Fruit fly (Drosophila melanogaster) whole organism, pupa: Measurements from ENCODE around the gene Cdc7.
A peak's percentile ranks its signal among the peaks of the same experiment; 100 is the strongest.

Experiments used
- CG10348 ChIP-seq: fragments of 200-800 bp; sonication (Bioruptor generic); IDR thresholded peaks from 2 replicates; pipeline ENCODE4 v1.3.6; 2022; ENCODE audit warnings: missing biosample characterization, missing genetic modification characterization
- CG12605 ChIP-seq: fragments of 200-800 bp; sonication (Bioruptor generic); IDR thresholded peaks from 2 replicates; pipeline ENCODE4 v1.3.6; 2022; ENCODE audit warnings: missing biosample characterization, missing genetic modification characterization
- CG13204 ChIP-seq: fragments of 200-800 bp; sonication (Bioruptor generic); optimal IDR thresholded peaks from 2 replicates; lab custom pipeline; 2018; ENCODE audit warnings: missing biosample characterization, mild to moderate bottlenecking, missing genetic modification characterization, moderate library complexity
- CG14655 ChIP-seq: fragments of 200-800 bp; sonication (Bioruptor generic); optimal IDR thresholded peaks from 3 replicates; lab custom pipeline; 2017; ENCODE audit warnings: mild to moderate bottlenecking, missing biosample characterization, missing genetic modification reagents, missing genetic modification characterization
- CG15710 ChIP-seq: fragments of 200-800 bp; sonication (Bioruptor generic); optimal IDR thresholded peaks from 2 replicates; lab custom pipeline; 2018; ENCODE audit warnings: missing biosample characterization, mild to moderate bottlenecking, missing genetic modification characterization, moderate library complexity
- CG17806 ChIP-seq: fragments of 200-800 bp; sonication (Bioruptor generic); optimal IDR thresholded peaks from 2 replicates; lab custom pipeline; 2018; ENCODE audit warnings: missing biosample characterization, mild to moderate bottlenecking, missing genetic modification characterization, moderate library complexity
- CG32121 ChIP-seq: fragments of 200-800 bp; sonication (Bioruptor generic); IDR thresholded peaks from 2 replicates; pipeline ENCODE4 v1.3.6; 2022; ENCODE audit warnings: missing biosample characterization, missing genetic modification characterization
- CG34367 ChIP-seq: fragments of 200-800 bp; sonication (Bioruptor generic); optimal IDR thresholded peaks from 2 replicates; lab custom pipeline; 2018; ENCODE audit warnings: missing biosample characterization, mild to moderate bottlenecking, missing genetic modification characterization
- CG4496 ChIP-seq: fragments of 200-800 bp; sonication (Bioruptor generic); IDR thresholded peaks from 3 replicates; pipeline ENCODE4 v1.3.6; 2022; ENCODE audit warnings: missing biosample characterization, missing genetic modification characterization
- CG8159 ChIP-seq: fragments of 200-800 bp; sonication (Bioruptor generic); optimal IDR thresholded peaks from 3 replicates; lab custom pipeline; 2018; ENCODE audit warnings: missing biosample characterization, mild to moderate bottlenecking, missing genetic modification characterization, moderate library complexity
- CG8301 ChIP-seq: fragments of 200-800 bp; sonication (Bioruptor generic); optimal IDR thresholded peaks from 2 replicates; lab custom pipeline; 2018; ENCODE audit warnings: missing biosample characterization, mild to moderate bottlenecking, missing genetic modification characterization
- CG9948 ChIP-seq: fragments of 200-800 bp; sonication (Bioruptor generic); optimal IDR thresholded peaks from 2 replicates; lab custom pipeline; 2018; ENCODE audit warnings: missing biosample characterization, mild to moderate bottlenecking, missing genetic modification characterization, moderate library complexity
- D1 ChIP-seq: fragments of 200-800 bp; sonication (Bioruptor generic); optimal IDR thresholded peaks from 2 replicates; lab custom pipeline; 2018; ENCODE audit warnings: missing biosample characterization, mild to moderate bottlenecking, missing genetic modification characterization, moderate library complexity
- EcR ChIP-seq: fragments of 200-800 bp; sonication (Bioruptor generic); optimal IDR thresholded peaks from 3 replicates; lab custom pipeline; 2019; ENCODE audit warnings: missing biosample characterization, missing genetic modification characterization, mild to moderate bottlenecking, moderate library complexity, missing genetic modification reagents
- Ets98B ChIP-seq: fragments of 200-800 bp; sonication (Bioruptor generic); IDR thresholded peaks from 2 replicates; pipeline ENCODE4 v1.3.6; 2022; ENCODE audit warnings: missing biosample characterization, missing genetic modification characterization
- Pif1A ChIP-seq: fragments of 200-800 bp; sonication (Bioruptor generic); optimal IDR thresholded peaks from 3 replicates; lab custom pipeline; 2016; ENCODE audit warnings: missing biosample characterization, missing genetic modification characterization
- Pif1B ChIP-seq: fragments of 200-800 bp; sonication (Bioruptor generic); optimal IDR thresholded peaks from 3 replicates; lab custom pipeline; 2016; ENCODE audit warnings: missing biosample characterization, missing genetic modification characterization
- Snoo ChIP-seq: fragments of 200-800 bp; sonication (Bioruptor generic); optimal IDR thresholded peaks from 3 replicates; lab custom pipeline; 2017; ENCODE audit warnings: missing biosample characterization, mild to moderate bottlenecking, missing genetic modification characterization, inconsistent platforms
- fd96Ca ChIP-seq: fragments of 200-800 bp; sonication (Bioruptor generic); IDR thresholded peaks from 3 replicates; pipeline ENCODE4 v1.3.6; 2022; ENCODE audit warnings: missing biosample characterization, missing genetic modification characterization
- gl ChIP-seq: fragments of 200-800 bp; sonication (Bioruptor generic); optimal IDR thresholded peaks from 2 replicates; lab custom pipeline; 2018; ENCODE audit warnings: missing biosample characterization, mild to moderate bottlenecking, missing genetic modification characterization
- rn ChIP-seq: fragments of 200-800 bp; sonication (Bioruptor generic); IDR thresholded peaks from 2 replicates; pipeline ENCODE4 v1.3.6; 2022; ENCODE audit warnings: missing biosample characterization, missing genetic modification characterization

The Cdc7 gene

dm6 chrX:6700990-6701530 is 46.7 kb downstream of the Cdc7 start:
- TF ChIP-seq CG17806 (tag; lab: Kevin White, UChicago) (no peak), CG32121 (GFP tag; lab: Robert Waterston, UW) (no peak), CG10348 (no peak), CG8301 (tag; lab: Kevin White, UChicago) (no peak), CG34367 (tag; lab: Kevin White, UChicago) (no peak), CG15710 (tag; lab: Kevin White, UChicago) (no peak), CG8159 (tag; lab: Kevin White, UChicago) (no peak), fd96Ca (GFP tag; lab: Robert Waterston, UW) (no peak), CG4496 (GFP tag; lab: Robert Waterston, UW) (no peak), gl (tag; lab: Kevin White, UChicago) (no peak), CG14655 (GFP tag; lab: Kevin White, UChicago) (no peak), rn (GFP tag; lab: Robert Waterston, UW) (no peak), CG13204 (GFP tag; lab: Kevin White, UChicago) (no peak), CG9948 (tag; lab: Kevin White, UChicago) (no peak), EcR (no peak), D1 (tag; lab: Kevin White, UChicago) (no peak), Pif1A (GFP tag; lab: Kevin White, UChicago) (no peak)

- TF ChIP-seq CG15710 (tag; lab: Kevin White, UChicago) (peak; percentile 78), CG10348 (0 out of 2 replicates have a peak, but pooled peaks have one; percentile 45), Ets98B (GFP tag; lab: Robert Waterston, UW) (peak; percentile 78), CG34367 (tag; lab: Kevin White, UChicago) (peak; percentile 74), CG8159 (tag; lab: Kevin White, UChicago) (peak; percentile 83), fd96Ca (GFP tag; lab: Robert Waterston, UW) (peak; percentile 66; the same call in 2 of the 3 replicates), CG17806 (tag; lab: Kevin White, UChicago) (peak; percentile 74), CG4496 (GFP tag; lab: Robert Waterston, UW) (peak; percentile 88), D1 (tag; lab: Kevin White, UChicago) (peak; percentile 43), CG8301 (tag; lab: Kevin White, UChicago) (peak; percentile 80), CG32121 (GFP tag; lab: Robert Waterston, UW) (peak; percentile 83), rn (GFP tag; lab: Robert Waterston, UW) (peak; percentile 51), Pif1A (GFP tag; lab: Kevin White, UChicago) (peak; percentile 74), Pif1B (GFP tag; lab: Kevin White, UChicago) (peak; percentile 67), CG13204 (GFP tag; lab: Kevin White, UChicago) (peak; percentile 54), CG14655 (GFP tag; lab: Kevin White, UChicago) (peak; percentile 82), EcR (no peak), gl (tag; lab: Kevin White, UChicago) (peak; percentile 33), Snoo (tag; lab: Kevin White, UChicago) (peak; percentile 9), CG12605 (GFP tag; lab: Robert Waterston, UW) (peak; percentile 53; the same call in 1 of the 2 replicates), CG9948 (tag; lab: Kevin White, UChicago) (peak; percentile 74)
Observed at dm6 chrX:6702028-6702433, 47.7 kb downstream of the Cdc7 start.

- peak; percentile 32; the same call in 1 of the 2 replicates for TF ChIP-seq CG12605 (GFP tag; lab: Robert Waterston, UW)
- peak; percentile 31; the same call in 1 of the 2 replicates for TF ChIP-seq CG32121 (GFP tag; lab: Robert Waterston, UW)
- TF ChIP-seq CG34367 (tag; lab: Kevin White, UChicago) = no peak
- TF ChIP-seq fd96Ca (GFP tag; lab: Robert Waterston, UW) = peak; percentile 31; the same call in 1 of the 3 replicates
- TF ChIP-seq Ets98B (GFP tag; lab: Robert Waterston, UW) = no peak; the same call in 1 of the 2 replicates
- no peak for TF ChIP-seq CG17806 (tag; lab: Kevin White, UChicago)
- no peak for TF ChIP-seq gl (tag; lab: Kevin White, UChicago)
- peak; percentile 67 for TF ChIP-seq CG4496 (GFP tag; lab: Robert Waterston, UW)
- no peak for TF ChIP-seq CG13204 (GFP tag; lab: Kevin White, UChicago)
- TF ChIP-seq Snoo (tag; lab: Kevin White, UChicago) = no peak
- TF ChIP-seq, all 21 proteins: peak for 4
Observed at dm6 chrX:6702591-6702990, 48.2 kb downstream of the Cdc7 start.

dm6 chrX:6703237-6703636 is 48.9 kb downstream of the Cdc7 start:
- TF ChIP-seq CG13204 (GFP tag; lab: Kevin White, UChicago) (no peak), Snoo (tag; lab: Kevin White, UChicago) (no peak), CG34367 (tag; lab: Kevin White, UChicago) (peak; percentile 14), CG4496 (GFP tag; lab: Robert Waterston, UW) (peak; percentile 38; the same call in 1 of the 3 replicates), CG8159 (tag; lab: Kevin White, UChicago) (peak; percentile 39), CG8301 (tag; lab: Kevin White, UChicago) (peak; percentile 15), CG12605 (GFP tag; lab: Robert Waterston, UW) (0 out of 2 replicates have a peak, but pooled peaks have one; percentile 5), Ets98B (GFP tag; lab: Robert Waterston, UW) (no peak), CG14655 (GFP tag; lab: Kevin White, UChicago) (peak; percentile 64), fd96Ca (GFP tag; lab: Robert Waterston, UW) (no peak), Pif1A (GFP tag; lab: Kevin White, UChicago) (no peak), CG10348 (no peak), CG17806 (tag; lab: Kevin White, UChicago) (peak; percentile 6), gl (tag; lab: Kevin White, UChicago) (no peak), CG32121 (GFP tag; lab: Robert Waterston, UW) (no peak), CG9948 (tag; lab: Kevin White, UChicago) (peak; percentile 22), CG15710 (tag; lab: Kevin White, UChicago) (peak; percentile 6)
